Worm (Caenorhabditis elegans) whole organism, L1 larva: ENCODE data around the gene sdz-10.

Experiments used
- aly-2 ChIP-seq: fragments of 150-350 bp; optimal IDR thresholded peaks from 2 replicates; lab custom pipeline; 2014; ENCODE audit warnings: missing biosample characterization, missing genetic modification characterization
- ceh-82 ChIP-seq, 3 experiments: fragments of 150-350 bp in 1 of 3; sonication (generic microtip) in 2 of 3; optimal IDR thresholded peaks; 2 replicates each; lab custom pipeline; 2014 to 2017; ENCODE audit warnings: missing biosample characterization in 3 of 3, missing genetic modification characterization in 3 of 3
- efl-1 ChIP-seq, 4 experiments: fragments of 150-350 bp; optimal IDR thresholded peaks in 3 of 4; peaks in 1 of 4; 1 replicate in 1 of 4; 2 replicates in 3 of 4; lab custom pipeline; 2014; ENCODE audit warnings: missing biosample characterization in 2 of 4, missing genetic modification characterization in 2 of 4, missing genetic modification reagents in 2 of 4
- egl-27 ChIP-seq, 2 experiments: fragments of 150-350 bp in 1 of 2; sonication (generic microtip); optimal IDR thresholded peaks; 3 replicates each; lab custom pipeline; 2017 to 2018; ENCODE audit warnings: missing biosample characterization in 2 of 2, missing genetic modification characterization in 2 of 2, missing genetic modification reagents in 2 of 2
- elt-3 ChIP-seq, 6 experiments: fragments of 150-350 bp in 1 of 6; sonication (generic microtip); optimal IDR thresholded peaks; 2 replicates each; lab custom pipeline; 2017 to 2018; ENCODE audit warnings: missing biosample characterization in 6 of 6, missing genetic modification characterization in 6 of 6, inconsistent platforms in 1 of 6
- fos-1 ChIP-seq: fragments of 150-350 bp; optimal IDR thresholded peaks from 2 replicates; lab custom pipeline; 2014; ENCODE audit warnings: missing biosample characterization, missing genetic modification characterization
- lin-13 ChIP-seq: fragments of 150-350 bp; optimal IDR thresholded peaks from 2 replicates; lab custom pipeline; 2014; ENCODE audit warnings: missing biosample characterization, missing genetic modification reagents, missing genetic modification characterization
- lin-15B ChIP-seq: fragments of 150-350 bp; sonication (generic microtip); optimal IDR thresholded peaks from 3 replicates; lab custom pipeline; 2014; ENCODE audit warnings: missing biosample characterization, missing genetic modification characterization
- lin-39 ChIP-seq: fragments of 150-350 bp; optimal IDR thresholded peaks from 2 replicates; lab custom pipeline; 2014; ENCODE audit warnings: missing biosample characterization, missing genetic modification reagents, missing genetic modification characterization
- nhr-85 ChIP-seq: sonication (generic microtip); peaks from one replicate; lab custom pipeline; 2016; ENCODE audit warnings: missing genetic modification characterization, inconsistent platforms, missing compliant biosample characterization
- snpc-4 ChIP-seq: fragments of 150-350 bp; optimal IDR thresholded peaks from 2 replicates; lab custom pipeline; 2014; ENCODE audit warnings: missing biosample characterization, missing genetic modification characterization
- xbp-1 ChIP-seq: sonication (generic microtip); optimal IDR thresholded peaks from 2 replicates; lab custom pipeline; 2016; ENCODE audit warnings: missing genetic modification characterization, missing compliant biosample characterization

- peak; percentile 60 for TF ChIP-seq lin-15B (tag; lab: Kevin White, UChicago)
- TF ChIP-seq snpc-4 (tag; lab: Kevin White, UChicago), result peak; percentile 64
- no peak for TF ChIP-seq aly-2
- peak; percentile 67 to 69 for TF ChIP-seq efl-1 (optimal IDR thresholded peaks at IDR 0.05; lab: Kevin White, UChicago)
- TF ChIP-seq efl-1 (GFP tag; optimal IDR thresholded peaks at IDR 0.05 in 1 of 2; lab: Kevin White, UChicago), result peak; percentile 69 to 92
- no peak for TF ChIP-seq egl-27 (tag; optimal IDR thresholded peaks at IDR 0.05; lab: Kevin White, UChicago)
- peak; percentile 65 to 71 (median 66) for TF ChIP-seq ceh-82 (tag; optimal IDR thresholded peaks at IDR 0.05; lab: Kevin White, UChicago)
- peak; percentile 67 for TF ChIP-seq xbp-1
- no peak for TF ChIP-seq fos-1 (tag; lab: Kevin White, UChicago)
- TF ChIP-seq lin-13 (GFP tag; lab: Kevin White, UChicago), result peak; percentile 57
- peak in 1 of 6 experiments; percentile 17 for TF ChIP-seq elt-3 (tag; optimal IDR thresholded peaks at IDR 0.05; lab: Kevin White, UChicago)
- TF ChIP-seq nhr-85 (tag; lab: Kevin White, UChicago), result peak; percentile 67
- TF ChIP-seq lin-39 (tag; lab: Kevin White, UChicago), result peak; percentile 2
Observed at ce11 chrII:2752536-2752935, 19.5 kb downstream of the sdz-10 start, which contains the start of gene F29A7.6.
